Worm (Caenorhabditis elegans): ENCODE measurements around the gene ztf-30.

DNA sequence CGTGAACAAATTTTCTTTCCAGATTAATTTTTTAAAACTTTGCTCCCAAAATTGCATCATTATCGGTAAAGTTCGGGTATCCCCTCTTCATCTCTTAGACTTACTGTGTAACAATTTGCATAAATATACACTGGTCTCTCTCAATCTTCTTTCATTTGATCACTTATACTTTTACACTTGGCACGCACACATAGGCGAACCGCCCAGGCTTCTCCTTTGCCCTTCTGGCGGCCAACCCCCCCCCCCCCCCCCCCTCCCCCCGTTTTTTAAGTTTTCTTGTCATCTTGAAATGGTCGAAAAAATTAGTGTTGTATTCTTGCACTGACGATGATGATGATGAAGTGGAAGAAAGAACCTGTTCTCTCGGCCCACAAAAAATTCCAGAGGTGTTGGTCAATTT is 27.4 kb downstream of the ztf-30 start:
- TF ChIP-seq pqm-1 (tag; optimal IDR thresholded peaks at IDR 0.05): no peak
- no peak for TF ChIP-seq snpc-4 (tag; optimal IDR thresholded peaks at IDR 0.05)
- TF ChIP-seq nhr-23 (tag; optimal IDR thresholded peaks at IDR 0.05): no peak
